Worm (Caenorhabditis elegans) whole organism, young adult: ENCODE results near the gene F22F7.8.

ENCODE experiments used
- F23B12.7 ChIP-seq: sonication (generic microtip); optimal IDR thresholded peaks from 2 replicates; lab custom pipeline; 2017; ENCODE audit warnings: missing genetic modification characterization, mild to moderate bottlenecking, missing compliant biosample characterization, antibody characterized with exemption, moderate library complexity; ENCODE audit not compliant: insufficient read depth
- F39B2.1 ChIP-seq: fragments of 200-800 bp; sonication (Bioruptor generic); IDR thresholded peaks from 2 replicates; pipeline ENCODE4 v1.3.6; 2022; ENCODE audit warnings: missing genetic modification reagents, missing genetic modification characterization, missing compliant biosample characterization
- bed-1 ChIP-seq: fragments of 200-800 bp; sonication (Bioruptor generic); IDR thresholded peaks from 2 replicates; pipeline ENCODE4 v1.3.6; 2022; ENCODE audit warnings: missing genetic modification reagents, missing genetic modification characterization, missing compliant biosample characterization
- nhr-27 ChIP-seq: fragments of 200-800 bp; sonication (Bioruptor generic); optimal IDR thresholded peaks from 2 replicates; lab custom pipeline; 2018; ENCODE audit warnings: mild to moderate bottlenecking, missing genetic modification characterization, moderate library complexity, missing compliant biosample characterization
- rcor-1 ChIP-seq: fragments of 200-800 bp; sonication (Bioruptor generic); IDR thresholded peaks from 2 replicates; pipeline ENCODE4 v1.3.6; 2022; ENCODE audit warnings: missing genetic modification reagents, missing genetic modification characterization, missing compliant biosample characterization

DNA sequence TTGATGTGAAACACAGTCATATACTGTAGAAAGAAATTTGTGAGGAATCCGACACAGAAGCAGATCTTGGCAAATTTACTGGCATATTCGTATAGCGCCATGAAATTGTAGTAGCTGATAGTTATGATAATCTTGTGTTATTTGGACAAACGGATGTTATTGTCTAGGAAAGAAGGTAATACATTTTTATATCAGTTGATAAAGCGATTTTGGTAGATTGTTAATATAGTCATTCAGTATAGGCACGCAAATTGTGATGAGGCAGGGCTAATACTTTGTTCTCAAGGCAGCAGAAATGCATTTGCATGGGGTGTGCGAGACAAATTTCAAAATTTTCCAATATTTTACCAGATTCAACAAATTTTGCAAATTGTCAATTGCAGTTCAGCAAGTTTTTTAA, 24.3 kb upstream of the F22F7.8 start, which contains the start of gene str-52:
- TF ChIP-seq rcor-1 (GFP tag; lab: Robert Waterston, UW), result no peak
- no peak for TF ChIP-seq F39B2.1 (GFP tag; lab: Robert Waterston, UW)
- no peak for TF ChIP-seq F23B12.7 (tag; lab: Kevin White, UChicago)
- no peak for TF ChIP-seq bed-1
- no peak for TF ChIP-seq nhr-27 (tag; lab: Kevin White, UChicago)
